Fruit fly (Drosophila melanogaster): ENCODE data around the gene CG33947.

CG33947 gene

dm6 chr3L:11097982-11098663 lies 1.8 kb downstream of the CG33947 start, which contains the start of the genes Irbp18 and APP-BP1:
Irbp18 (minus strand) TSS chr3L:11098186.
APP-BP1 (plus strand) TSS chr3L:11098412.
- no peak for TF ChIP-seq EcR (GFP tag; optimal IDR thresholded peaks at IDR 0.05)
- no peak for TF ChIP-seq Dll (optimal IDR thresholded peaks at IDR 0.05)
- TF ChIP-seq psq (optimal IDR thresholded peaks at IDR 0.05), result no peak
- TF ChIP-seq usp (GFP tag; optimal IDR thresholded peaks at IDR 0.05), result no peak
- no peak for TF ChIP-seq pan (optimal IDR thresholded peaks at IDR 0.05)
- no peak for TF ChIP-seq CG8478 (optimal IDR thresholded peaks at IDR 0.05)

DNA sequence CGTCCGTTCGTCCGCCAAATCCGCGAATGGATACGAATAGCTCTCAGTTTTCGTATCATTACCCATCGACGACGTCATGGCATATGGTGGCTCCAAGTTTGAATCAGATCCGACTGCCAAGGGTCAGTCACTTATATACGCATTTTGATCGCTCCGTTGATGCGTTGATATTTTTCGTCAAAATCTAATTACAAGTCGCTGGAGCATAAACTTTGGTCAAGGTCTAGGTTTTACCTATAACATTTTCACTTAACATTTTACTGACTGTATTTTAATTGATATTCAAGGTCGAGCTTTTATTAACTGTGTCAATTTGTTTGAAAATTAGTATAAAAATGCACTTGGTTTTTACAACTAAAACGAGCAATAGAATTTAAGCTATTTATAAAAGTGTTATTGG lies 5.3 kb downstream of the CG33947 start, which contains the start of gene Elo68beta:
Elo68beta (minus strand) TSS at position 101 of the 400 bp plus-strand sequence.
- TF ChIP-seq Dll (optimal IDR thresholded peaks at IDR 0.05) (no peak), usp (GFP tag; optimal IDR thresholded peaks at IDR 0.05) (no peak), CG8478 (optimal IDR thresholded peaks at IDR 0.05) (no peak), EcR (GFP tag; optimal IDR thresholded peaks at IDR 0.05) (no peak), psq (optimal IDR thresholded peaks at IDR 0.05) (no peak), pan (optimal IDR thresholded peaks at IDR 0.05) (no peak)

- TF ChIP-seq usp (GFP tag; optimal IDR thresholded peaks at IDR 0.05) (no peak), Dll (optimal IDR thresholded peaks at IDR 0.05) (no peak), EcR (GFP tag; optimal IDR thresholded peaks at IDR 0.05) (no peak), pan (optimal IDR thresholded peaks at IDR 0.05) (no peak), psq (optimal IDR thresholded peaks at IDR 0.05) (no peak), CG8478 (optimal IDR thresholded peaks at IDR 0.05) (no peak)
Observed at dm6 chr3L:11102930-11103329, 6.6 kb downstream of the CG33947 start, which contains the start of gene Elo68alpha. Elo68alpha (minus strand) TSS chr3L:11103030.

DNA sequence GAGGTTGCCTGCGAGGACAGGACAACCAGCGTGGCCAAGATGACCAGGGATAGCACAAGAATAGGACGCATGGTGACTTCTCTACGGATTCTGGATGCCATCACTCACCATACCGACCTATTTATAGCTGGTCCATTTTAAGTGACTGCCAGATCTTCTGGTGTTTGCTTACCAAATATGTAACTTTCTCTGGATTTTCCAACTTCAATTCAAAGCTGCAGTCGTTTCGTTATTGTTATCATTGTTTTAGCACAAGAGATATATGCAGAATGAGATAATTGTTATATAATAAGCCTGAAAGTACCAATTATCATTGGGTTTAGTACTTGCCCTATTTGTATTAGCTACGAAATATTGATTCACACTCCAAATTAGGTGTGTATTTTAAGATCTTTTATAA lies 7.5 kb downstream of the CG33947 start, which contains the start of gene CG32071:
CG32071 (minus strand) TSS at position 101 of the 400 bp plus-strand sequence.
- TF ChIP-seq psq (optimal IDR thresholded peaks at IDR 0.05) (no peak), usp (GFP tag; optimal IDR thresholded peaks at IDR 0.05) (no peak), CG8478 (optimal IDR thresholded peaks at IDR 0.05) (no peak), pan (optimal IDR thresholded peaks at IDR 0.05) (no peak)

- no peak for TF ChIP-seq psq (optimal IDR thresholded peaks at IDR 0.05)
- TF ChIP-seq pan (optimal IDR thresholded peaks at IDR 0.05), result no peak
- no peak for TF ChIP-seq Dll (optimal IDR thresholded peaks at IDR 0.05)
- no peak for TF ChIP-seq EcR (GFP tag; optimal IDR thresholded peaks at IDR 0.05)
- TF ChIP-seq CG8478 (optimal IDR thresholded peaks at IDR 0.05), result no peak
- no peak for TF ChIP-seq usp (GFP tag; optimal IDR thresholded peaks at IDR 0.05)
Observed at dm6 chr3L:11107432-11107831, 11.1 kb downstream of the CG33947 start, which contains the start of gene CG32073. CG32073 (minus strand) TSS chr3L:11107582.

dm6 chr3L:11107935-11108334 lies 11.6 kb downstream of the CG33947 start, which contains the start of gene CG12522:
CG12522 (plus strand) TSS chr3L:11108235.
- TF ChIP-seq CG8478 (optimal IDR thresholded peaks at IDR 0.05) (no peak), pan (optimal IDR thresholded peaks at IDR 0.05) (no peak), psq (optimal IDR thresholded peaks at IDR 0.05) (no peak), Dll (optimal IDR thresholded peaks at IDR 0.05) (no peak), EcR (GFP tag; optimal IDR thresholded peaks at IDR 0.05) (no peak), usp (GFP tag; optimal IDR thresholded peaks at IDR 0.05) (no peak)

DNA sequence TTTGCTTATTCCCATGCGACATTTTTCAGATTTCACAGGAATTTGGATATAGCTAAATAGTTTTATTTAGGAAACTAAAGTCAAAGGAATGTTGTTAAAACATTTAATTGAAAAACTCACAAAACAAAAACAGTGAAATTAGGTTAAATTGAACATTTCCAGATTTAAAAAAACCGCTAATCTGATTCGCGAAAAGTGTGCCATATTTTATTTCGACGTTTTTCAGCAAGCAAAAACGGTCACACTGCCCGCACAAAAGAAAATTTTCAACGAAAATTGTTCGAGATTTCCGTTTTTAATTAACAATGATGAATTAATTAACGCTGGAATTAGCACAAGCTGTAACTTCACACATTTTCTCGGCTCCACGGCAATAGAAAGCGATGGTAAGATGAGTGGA lies 13.2 kb downstream of the CG33947 start, which contains the start of the genes CG34012 and emei:
CG34012 (minus strand) TSS at position 52 of the 400 bp plus-strand sequence.
emei (plus strand) TSS at position 237 of the 400 bp plus-strand sequence.
- no peak for TF ChIP-seq pan (optimal IDR thresholded peaks at IDR 0.05)
- TF ChIP-seq psq (optimal IDR thresholded peaks at IDR 0.05), result no peak
- no peak for TF ChIP-seq usp (GFP tag; optimal IDR thresholded peaks at IDR 0.05)

DNA sequence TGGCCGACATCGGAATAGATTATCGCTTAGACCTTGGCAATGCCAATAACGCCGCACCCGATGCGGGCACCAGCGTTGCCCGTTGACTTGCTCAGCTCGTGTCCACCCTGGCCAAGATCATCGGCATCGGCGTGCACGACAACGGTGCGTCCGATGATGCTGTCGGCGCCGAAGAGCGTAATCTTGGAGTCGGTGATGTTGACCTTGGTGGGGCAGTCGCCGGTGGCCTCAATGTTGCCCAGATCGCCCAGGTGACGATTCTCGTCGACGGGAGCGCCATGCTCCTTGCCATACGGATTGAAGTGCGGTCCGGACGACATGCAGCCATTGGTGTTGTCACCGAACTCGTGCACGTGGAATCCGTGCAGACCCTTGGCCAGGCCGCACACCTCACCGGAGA lies 16.1 kb downstream of the CG33947 start:
- no peak for TF ChIP-seq psq (optimal IDR thresholded peaks at IDR 0.05)
- no peak for TF ChIP-seq EcR (GFP tag; optimal IDR thresholded peaks at IDR 0.05)
- TF ChIP-seq pan (optimal IDR thresholded peaks at IDR 0.05), result no peak
- TF ChIP-seq Dll (optimal IDR thresholded peaks at IDR 0.05), result no peak
- no peak for TF ChIP-seq usp (GFP tag; optimal IDR thresholded peaks at IDR 0.05)

DNA sequence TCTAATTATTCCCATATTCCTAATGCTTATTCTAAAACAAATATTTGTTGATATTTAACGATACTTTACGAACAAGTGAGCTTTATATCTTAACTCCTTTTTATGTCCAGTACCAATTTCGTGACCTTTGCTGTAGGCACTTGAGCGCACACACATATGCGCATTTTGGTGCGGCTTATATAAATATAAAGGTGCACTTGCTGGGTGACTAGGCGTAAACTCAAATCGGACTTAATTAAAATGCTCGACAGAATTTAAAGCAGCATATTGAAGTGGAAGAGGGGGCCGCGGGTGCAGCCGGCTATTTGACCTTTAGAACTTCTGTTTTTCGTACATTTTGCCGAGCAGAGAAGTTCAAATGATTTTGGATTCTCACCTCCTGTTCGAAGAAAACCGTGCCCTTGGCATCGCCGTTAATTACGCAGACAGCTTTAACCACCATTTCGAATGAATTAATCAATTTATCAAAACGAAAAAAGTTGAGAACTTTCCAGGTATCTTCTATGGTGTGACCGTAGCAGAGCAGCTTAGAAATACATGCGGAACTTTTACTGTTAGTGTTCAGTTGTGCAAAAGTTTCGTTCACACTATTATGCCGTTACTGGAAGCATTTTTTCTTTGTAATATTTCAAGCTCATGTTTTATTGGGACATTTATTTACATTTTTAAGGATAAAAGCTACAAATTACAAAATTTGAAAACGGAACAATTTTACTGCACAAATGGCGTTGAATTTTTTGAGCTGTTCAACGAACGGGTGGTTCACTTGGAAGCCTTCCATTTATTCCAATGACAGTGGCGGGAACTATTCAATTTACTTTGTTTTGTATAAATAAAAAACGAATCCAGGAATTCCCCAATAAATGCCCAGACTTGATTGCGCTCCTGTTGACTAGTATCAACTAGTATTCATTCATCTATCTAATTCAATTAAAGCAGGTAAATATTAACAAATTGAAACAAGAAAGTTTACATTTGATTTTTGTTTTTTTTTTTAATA lies 17.2 kb downstream of the CG33947 start, which contains the start of gene Sod1:
Sod1 (minus strand) TSS at position 543 of the 1,000 bp plus-strand sequence.
- TF ChIP-seq usp (GFP tag; optimal IDR thresholded peaks at IDR 0.05) (no peak), Dll (optimal IDR thresholded peaks at IDR 0.05) (no peak), pan (optimal IDR thresholded peaks at IDR 0.05) (no peak), EcR (GFP tag; optimal IDR thresholded peaks at IDR 0.05) (no peak), psq (optimal IDR thresholded peaks at IDR 0.05) (no peak), CG8478 (optimal IDR thresholded peaks at IDR 0.05) (no peak)

DNA sequence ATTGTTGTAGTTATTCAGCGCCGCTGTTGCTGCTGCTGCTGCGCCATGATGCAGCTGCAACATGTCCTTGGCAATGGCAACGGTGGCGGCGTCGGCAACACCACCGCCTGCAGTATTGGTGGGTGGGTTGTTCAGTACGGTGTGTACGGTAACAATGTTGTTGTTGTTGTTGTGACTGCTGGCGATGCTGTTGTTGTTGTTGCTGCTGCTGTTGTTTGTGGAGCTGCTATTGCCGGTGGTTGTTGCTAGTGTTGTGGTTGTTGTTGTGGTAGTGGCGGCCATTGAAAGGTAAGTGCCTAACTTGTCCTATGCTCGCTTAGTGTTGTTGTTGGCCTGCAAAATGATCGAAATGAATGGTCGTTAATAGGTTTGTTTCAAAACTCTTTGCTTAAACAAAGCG lies 21.4 kb downstream of the CG33947 start:
- TF ChIP-seq EcR (GFP tag; optimal IDR thresholded peaks at IDR 0.05) (no peak), CG8478 (optimal IDR thresholded peaks at IDR 0.05) (no peak), pan (optimal IDR thresholded peaks at IDR 0.05) (no peak), usp (GFP tag; optimal IDR thresholded peaks at IDR 0.05) (no peak), Dll (optimal IDR thresholded peaks at IDR 0.05) (no peak), psq (optimal IDR thresholded peaks at IDR 0.05) (no peak)

DNA sequence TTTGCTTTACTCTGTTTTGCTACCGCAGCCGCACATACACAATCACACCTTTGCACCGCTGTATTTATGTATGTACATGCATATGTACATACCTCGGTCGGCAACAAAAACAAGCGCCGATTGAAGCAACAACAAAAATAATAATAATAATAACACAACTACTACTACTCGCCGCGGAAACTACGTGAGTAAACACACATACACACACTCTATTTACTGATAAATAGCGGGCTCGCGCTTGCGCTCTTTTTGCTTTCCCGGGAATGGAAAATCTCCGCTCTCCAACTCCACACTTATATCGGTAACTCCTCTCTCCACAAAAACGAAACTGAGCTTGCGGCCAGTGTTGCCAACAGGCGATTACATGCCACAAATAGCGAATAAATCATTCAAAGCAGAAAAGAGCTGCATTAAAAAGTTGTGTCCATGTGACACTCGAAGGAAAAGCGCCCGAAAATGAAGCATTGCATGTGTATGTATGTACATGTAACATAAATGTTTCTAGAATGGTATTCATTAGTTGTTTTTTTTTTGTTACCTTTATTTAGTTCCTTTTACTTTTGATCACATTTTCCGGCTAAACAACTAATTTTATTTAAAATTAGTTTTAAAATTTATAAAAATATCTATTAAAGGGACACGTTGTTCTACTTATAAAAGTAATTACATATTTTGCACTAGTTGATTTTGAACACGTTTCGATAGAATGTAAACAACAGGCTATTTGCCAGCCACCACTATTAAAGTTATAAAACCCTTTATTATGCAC lies 22.5 kb downstream of the CG33947 start:
- TF ChIP-seq Dll (optimal IDR thresholded peaks at IDR 0.05) (peak; percentile 22), usp (GFP tag; optimal IDR thresholded peaks at IDR 0.05) (no peak)
